Fruit fly (Drosophila melanogaster): ENCODE data around the gene twy.
A peak's percentile ranks its signal among the peaks of the same experiment; 100 is the strongest.

The twy gene

DNA sequence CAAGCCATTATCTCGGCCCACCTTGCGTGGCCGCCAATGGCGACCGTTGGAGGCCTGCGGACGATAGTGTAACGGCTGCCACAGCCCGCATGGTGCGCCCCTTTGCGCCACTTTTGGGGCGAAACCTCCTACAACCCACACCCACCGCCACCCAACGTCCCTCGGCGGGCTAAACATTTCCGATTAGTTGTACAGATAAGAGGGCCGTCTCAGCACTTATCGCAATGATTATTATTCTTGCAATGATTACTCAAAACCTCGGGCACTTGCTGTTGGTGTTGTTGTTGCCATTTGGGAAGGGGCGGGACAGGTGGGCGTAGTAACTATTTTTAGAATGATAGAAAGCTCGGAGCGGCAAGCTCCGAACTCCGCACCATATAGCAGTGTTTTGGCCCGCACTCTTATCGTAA lies 20.5 kb downstream of the twy start (continued):
- TF ChIP-seq ranshi (GFP tag; IDR thresholded peaks at IDR 0.05) (no peak; the same call in 1 of the 2 replicates), CG6791 (GFP tag; IDR thresholded peaks at IDR 0.05; ENCODE audit: partially characterized antibody) (no peak), D (optimal IDR thresholded peaks at IDR 0.05) (no peak), D (GFP tag; optimal IDR thresholded peaks at IDR 0.05) (no peak), CG4820 (GFP tag; optimal IDR thresholded peaks at IDR 0.05) (no peak), CG3281 (GFP tag; optimal IDR thresholded peaks at IDR 0.05) (no peak), toy (GFP tag; IDR thresholded peaks at IDR 0.05) (no peak), CG17829 (tag; optimal IDR thresholded peaks at IDR 0.05) (no peak), sisA (GFP tag; IDR thresholded peaks at IDR 0.05) (no peak), cad (GFP tag; optimal IDR thresholded peaks at IDR 0.05) (no peak), chn (GFP tag; optimal IDR thresholded peaks at IDR 0.05) (no peak), insv (GFP tag; optimal IDR thresholded peaks at IDR 0.05) (no peak), CG1647 (GFP tag; optimal IDR thresholded peaks at IDR 0.05) (no peak), CG15696 (tag; optimal IDR thresholded peaks at IDR 0.05) (no peak), Dfd (GFP tag; optimal IDR thresholded peaks at IDR 0.05) (no peak), pros (GFP tag; optimal IDR thresholded peaks at IDR 0.05) (peak; percentile 68), CG8924 (tag; optimal IDR thresholded peaks at IDR 0.05) (no peak), Kr (GFP tag; optimal IDR thresholded peaks at IDR 0.05) (no peak), inv (GFP tag; IDR thresholded peaks at IDR 0.05; ENCODE audit: partially characterized antibody) (peak; percentile 22; the same call in 1 of the 2 replicates), abd-A (tag; optimal IDR thresholded peaks at IDR 0.05) (no peak), CG17328 (GFP tag; IDR thresholded peaks at IDR 0.05) (no peak), Xrp1 (GFP tag; IDR thresholded peaks at IDR 0.05) (no peak), CG15073 (GFP tag; optimal IDR thresholded peaks at IDR 0.05) (no peak), chm (GFP tag; IDR thresholded peaks at IDR 0.05) (no peak), dati (GFP tag; IDR thresholded peaks at IDR 0.05) (no peak), CG12769 (tag; optimal IDR thresholded peaks at IDR 0.05) (peak; percentile 51), crol (GFP tag; IDR thresholded peaks at IDR 0.05) (peak; percentile 95), CG10565 (GFP tag; optimal IDR thresholded peaks at IDR 0.05) (no peak), CG4730 (GFP tag; IDR thresholded peaks at IDR 0.05) (no peak), CrebB (tag; optimal IDR thresholded peaks at IDR 0.05) (no peak), CG18619 (GFP tag; optimal IDR thresholded peaks at IDR 0.05) (no peak), sna (GFP tag; IDR thresholded peaks at IDR 0.05; ENCODE audit: partially characterized antibody) (no peak), gcm (GFP tag; optimal IDR thresholded peaks at IDR 0.05) (no peak), MTF-1 (GFP tag; optimal IDR thresholded peaks at IDR 0.05; ENCODE audit: borderline replicate concordance) (no peak), CG9932 (GFP tag; IDR thresholded peaks at IDR 0.05) (no peak), Dbx (GFP tag; IDR thresholded peaks at IDR 0.05) (no peak), phol (tag; optimal IDR thresholded peaks at IDR 0.05) (no peak), CG4360 (GFP tag; IDR thresholded peaks at IDR 0.05) (peak; percentile 25; the same call in 1 of the 2 replicates), ERR (GFP tag; optimal IDR thresholded peaks at IDR 0.05) (no peak), Hmr (GFP tag; optimal IDR thresholded peaks at IDR 0.05) (peak; percentile 35), CG14014 (GFP tag; IDR thresholded peaks at IDR 0.05) (no peak), CG17912 (GFP tag; optimal IDR thresholded peaks at IDR 0.05) (peak; percentile 12), H2.0 (GFP tag; IDR thresholded peaks at IDR 0.05) (no peak), CG2116 (GFP tag; optimal IDR thresholded peaks at IDR 0.05) (no peak), CG8290 (GFP tag; optimal IDR thresholded peaks at IDR 0.05) (no peak), CG8290 (tag; optimal IDR thresholded peaks at IDR 0.05) (peak in 1 of 2 experiments; percentile 52), CG1602 (GFP tag; optimal IDR thresholded peaks at IDR 0.05) (no peak), Doc2 (GFP tag; IDR thresholded peaks at IDR 0.05) (no peak), CG18764 (GFP tag; optimal IDR thresholded peaks at IDR 0.05) (no peak), ara (GFP tag; IDR thresholded peaks at IDR 0.05) (no peak), CG17802 (tag; optimal IDR thresholded peaks at IDR 0.05) (no peak), CG4328 (GFP tag; optimal IDR thresholded peaks at IDR 0.05) (no peak), GATAe (GFP tag; conservative IDR thresholded peaks at IDR 0.05) (peak; percentile 98)
